Worm (Caenorhabditis elegans): Measurements from ENCODE around the gene F14H12.8.

- TF ChIP-seq lin-39 (tag; optimal IDR thresholded peaks at IDR 0.05) = no peak
- no peak for TF ChIP-seq nhr-77 (tag; optimal IDR thresholded peaks at IDR 0.05)
Measured at ce11 chrX:4402854-4403253, 38.1 kb upstream of the F14H12.8 start, which contains the start of gene D1079.1.
